Worm (Caenorhabditis elegans): ENCODE results near the gene T01H10.11.

DNA sequence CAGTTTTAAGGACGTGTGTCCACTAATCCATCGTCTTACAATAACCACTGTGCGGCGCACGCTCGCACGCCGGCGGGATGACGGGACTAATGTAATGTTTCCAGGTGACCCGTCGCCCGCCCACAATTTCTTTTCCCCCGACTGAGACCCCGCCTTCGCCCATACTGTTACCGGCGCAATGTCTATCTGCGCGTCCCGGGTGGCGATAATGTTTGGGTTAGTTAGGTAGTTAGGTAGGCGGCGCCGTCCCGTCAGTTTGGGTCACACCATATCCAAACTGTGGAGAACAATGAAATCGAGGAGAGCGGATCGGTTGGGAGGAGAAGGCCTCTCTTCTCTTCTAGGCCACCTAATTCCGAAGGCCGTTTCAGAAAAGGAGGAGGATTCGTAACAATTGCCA is 37.0 kb upstream of the T01H10.11 start:
- TF ChIP-seq odd-2 (tag; optimal IDR thresholded peaks at IDR 0.05) (no peak), fkh-6 (tag; optimal IDR thresholded peaks at IDR 0.05) (no peak), hlh-6 (tag; optimal IDR thresholded peaks at IDR 0.05) (no peak), nhr-232 (tag; optimal IDR thresholded peaks at IDR 0.05) (no peak), hlh-13 (GFP tag; optimal IDR thresholded peaks at IDR 0.05) (no peak)

Data from whole organism, late embryonic.